Worm (Caenorhabditis elegans): ENCODE measurements around the gene srb-13.

Gene srb-13

ce11 chrII:5182451-5182850, 25.0 kb upstream of the srb-13 start (continued):
- no peak for TF ChIP-seq syd-9 (tag; optimal IDR thresholded peaks at IDR 0.05)
- no peak for TF ChIP-seq ztf-16 (tag; optimal IDR thresholded peaks at IDR 0.05)
- TF ChIP-seq C38D4.7 (GFP tag; optimal IDR thresholded peaks at IDR 0.05): no peak
- TF ChIP-seq hlh-6 (tag; optimal IDR thresholded peaks at IDR 0.05): no peak
- TF ChIP-seq fax-1 (tag; optimal IDR thresholded peaks at IDR 0.05): no peak
- no peak for TF ChIP-seq sdc-2 (tag; optimal IDR thresholded peaks at IDR 0.05)
- 0 out of 2 replicates have a peak, but pooled peaks have one; percentile 31 for TF ChIP-seq ceh-45 (GFP tag; IDR thresholded peaks at IDR 0.05)
- TF ChIP-seq ceh-18 (tag; optimal IDR thresholded peaks at IDR 0.05): no peak
- TF ChIP-seq unc-55 (GFP tag; optimal IDR thresholded peaks at IDR 0.05): peak; percentile 43
- no peak for TF ChIP-seq pha-2 (tag; optimal IDR thresholded peaks at IDR 0.05)
- TF ChIP-seq pqm-1 (tag; optimal IDR thresholded peaks at IDR 0.05): no peak
- no peak for TF ChIP-seq ceh-31 (tag; optimal IDR thresholded peaks at IDR 0.05)
- TF ChIP-seq nfya-1 (tag; optimal IDR thresholded peaks at IDR 0.05): peak; percentile 14
- TF ChIP-seq ceh-2 (tag; optimal IDR thresholded peaks at IDR 0.05): no peak
- no peak for TF ChIP-seq ets-4 (tag; optimal IDR thresholded peaks at IDR 0.05)
- TF ChIP-seq hlh-30 (tag; optimal IDR thresholded peaks at IDR 0.05; ENCODE audit: insufficient read depth): peak; percentile 89
- TF ChIP-seq elt-2 (tag; optimal IDR thresholded peaks at IDR 0.05): peak; percentile 89
- no peak for TF ChIP-seq npax-4 (tag; optimal IDR thresholded peaks at IDR 0.05)

DNA sequence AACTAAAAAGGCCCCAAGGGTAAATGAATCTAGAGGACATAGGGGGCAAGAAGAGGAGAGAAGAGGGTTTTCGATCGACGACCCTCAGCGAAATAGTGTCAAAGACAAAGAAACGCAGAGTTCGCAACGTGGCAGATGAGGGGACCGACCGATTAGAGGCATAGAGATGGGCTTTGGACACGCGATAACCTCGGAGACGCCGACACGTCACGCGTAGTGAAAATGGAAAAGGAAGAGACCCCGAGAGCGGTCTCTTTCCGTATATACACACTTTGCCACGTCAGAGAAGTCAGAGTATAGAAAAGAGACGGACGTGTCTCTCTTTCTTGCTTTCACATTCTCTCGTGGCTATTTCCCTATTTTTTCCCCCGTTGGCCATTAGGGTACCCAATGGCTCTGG, 24.1 kb upstream of the srb-13 start:
- TF ChIP-seq ets-4 (tag; optimal IDR thresholded peaks at IDR 0.05) (no peak), fkh-6 (tag; optimal IDR thresholded peaks at IDR 0.05) (no peak), lim-6 (tag; optimal IDR thresholded peaks at IDR 0.05) (no peak), C38D4.7 (GFP tag; optimal IDR thresholded peaks at IDR 0.05) (no peak), eyg-1 (tag; optimal IDR thresholded peaks at IDR 0.05) (no peak), nhr-232 (tag; optimal IDR thresholded peaks at IDR 0.05) (no peak), che-1 (tag; optimal IDR thresholded peaks at IDR 0.05) (no peak), ceh-30 (tag; optimal IDR thresholded peaks at IDR 0.05) (no peak), ref-2 (tag; optimal IDR thresholded peaks at IDR 0.05) (peak; percentile 61), F13H6.1 (tag; optimal IDR thresholded peaks at IDR 0.05) (peak; percentile 36), fkh-10 (GFP tag; optimal IDR thresholded peaks at IDR 0.05) (no peak), unc-42 (tag; optimal IDR thresholded peaks at IDR 0.05) (peak; percentile 51), ceh-18 (tag; optimal IDR thresholded peaks at IDR 0.05) (peak; percentile 74), zip-5 (tag; optimal IDR thresholded peaks at IDR 0.05) (no peak), T23F11.4 (GFP tag; optimal IDR thresholded peaks at IDR 0.05) (no peak), K09A11.1 (tag; optimal IDR thresholded peaks at IDR 0.05; ENCODE audit: insufficient read depth) (peak; percentile 12), dmd-4 (tag; optimal IDR thresholded peaks at IDR 0.05; ENCODE audit: borderline replicate concordance) (no peak), ahr-1 (tag; optimal IDR thresholded peaks at IDR 0.05) (no peak), sox-4 (tag; optimal IDR thresholded peaks at IDR 0.05) (no peak), unc-86 (tag; optimal IDR thresholded peaks at IDR 0.05) (no peak), ceh-14 (tag; optimal IDR thresholded peaks at IDR 0.05) (no peak), ceh-2 (tag; optimal IDR thresholded peaks at IDR 0.05) (peak; percentile 29), mec-3 (tag; optimal IDR thresholded peaks at IDR 0.05; ENCODE audit: borderline replicate concordance) (no peak), ceh-34 (tag; optimal IDR thresholded peaks at IDR 0.05) (peak; percentile 64), odd-2 (tag; optimal IDR thresholded peaks at IDR 0.05) (no peak), pax-1 (tag; optimal IDR thresholded peaks at IDR 0.05) (no peak), pha-4 (tag; optimal IDR thresholded peaks at IDR 0.05) (no peak), npax-4 (tag; optimal IDR thresholded peaks at IDR 0.05) (no peak), elt-2 (tag; optimal IDR thresholded peaks at IDR 0.05) (peak; percentile 83), ama-1 (optimal IDR thresholded peaks at IDR 0.05) (no peak), ceh-48 (tag; optimal IDR thresholded peaks at IDR 0.05) (no peak), Y22D7AL.16 (tag; optimal IDR thresholded peaks at IDR 0.05) (no peak), ceh-31 (tag; optimal IDR thresholded peaks at IDR 0.05) (peak; percentile 88), hlh-30 (tag; optimal IDR thresholded peaks at IDR 0.05; ENCODE audit: insufficient read depth) (peak; percentile 90), ceh-22 (tag; optimal IDR thresholded peaks at IDR 0.05) (no peak), ceh-45 (GFP tag; IDR thresholded peaks at IDR 0.05) (no peak), rnt-1 (tag; optimal IDR thresholded peaks at IDR 0.05) (peak; percentile 52), unc-3 (GFP tag; conservative IDR thresholded peaks at IDR 0.05) (no peak), unc-3 (tag; optimal IDR thresholded peaks at IDR 0.05) (peak; percentile 30), C08G9.2 (tag; optimal IDR thresholded peaks at IDR 0.05) (no peak), ceh-24 (tag; optimal IDR thresholded peaks at IDR 0.05) (no peak), ztf-16 (tag; optimal IDR thresholded peaks at IDR 0.05) (no peak), pros-1 (tag; optimal IDR thresholded peaks at IDR 0.05) (peak; percentile 80)
